Worm (Caenorhabditis elegans) whole organism, L1 larva: ENCODE measurements around the gene mua-3.

ENCODE experiments used
- ama-1 ChIP-seq: fragments of 150-350 bp; optimal IDR thresholded peaks from 2 replicates; lab custom pipeline; 2014
- blmp-1 ChIP-seq: fragments of 150-350 bp; optimal IDR thresholded peaks from 2 replicates; lab custom pipeline; 2014; ENCODE audit warnings: missing biosample characterization, missing genetic modification characterization
- ceh-8 ChIP-seq: fragments of 200-800 bp; sonication (Bioruptor generic); optimal IDR thresholded peaks from 2 replicates; lab custom pipeline; 2018; ENCODE audit warnings: mild to moderate bottlenecking, missing genetic modification characterization, moderate library complexity, missing compliant biosample characterization
- ceh-90 ChIP-seq: sonication (generic microtip); optimal IDR thresholded peaks from 2 replicates; lab custom pipeline; 2016; ENCODE audit warnings: missing genetic modification characterization, missing compliant biosample characterization
- ces-1 ChIP-seq: fragments of 150-350 bp; optimal IDR thresholded peaks from 2 replicates; lab custom pipeline; 2014; ENCODE audit warnings: missing biosample characterization, missing genetic modification reagents, missing genetic modification characterization
- efl-1 ChIP-seq, 4 experiments: fragments of 150-350 bp; optimal IDR thresholded peaks in 3 of 4; peaks in 1 of 4; 1 replicate in 1 of 4; 2 replicates in 3 of 4; lab custom pipeline; 2014; ENCODE audit warnings: missing biosample characterization in 2 of 4, missing genetic modification characterization in 2 of 4, missing genetic modification reagents in 2 of 4
- efl-3 ChIP-seq: fragments of 200-800 bp; sonication (Bioruptor generic); optimal IDR thresholded peaks from 2 replicates; lab custom pipeline; 2018; ENCODE audit warnings: mild to moderate bottlenecking, missing genetic modification characterization, missing compliant biosample characterization
- elt-2 ChIP-seq: sonication (generic microtip); optimal IDR thresholded peaks from 2 replicates; lab custom pipeline; 2016; ENCODE audit warnings: missing genetic modification characterization, mild to moderate bottlenecking, inconsistent platforms, missing compliant biosample characterization, missing genetic modification reagents
- elt-3 ChIP-seq, 6 experiments: fragments of 150-350 bp in 1 of 6; sonication (generic microtip); optimal IDR thresholded peaks; 2 replicates each; lab custom pipeline; 2017 to 2018; ENCODE audit warnings: missing biosample characterization in 6 of 6, missing genetic modification characterization in 6 of 6, inconsistent platforms in 1 of 6
- fkh-10 ChIP-seq: sonication (generic microtip); optimal IDR thresholded peaks from 2 replicates; lab custom pipeline; 2017; ENCODE audit warnings: missing biosample characterization, missing genetic modification reagents, missing genetic modification characterization
- fkh-8 ChIP-seq: sonication (generic microtip); optimal IDR thresholded peaks from 2 replicates; lab custom pipeline; 2016; ENCODE audit warnings: mild to moderate bottlenecking, missing genetic modification characterization, missing compliant biosample characterization
- fos-1 ChIP-seq: fragments of 150-350 bp; optimal IDR thresholded peaks from 2 replicates; lab custom pipeline; 2014; ENCODE audit warnings: missing biosample characterization, missing genetic modification characterization
- hpl-2 ChIP-seq: fragments of 150-350 bp; optimal IDR thresholded peaks from 2 replicates; lab custom pipeline; 2014; ENCODE audit warnings: missing biosample characterization, missing genetic modification reagents, missing genetic modification characterization
- isw-1 ChIP-seq: fragments of 200-800 bp; sonication (Bioruptor generic); IDR thresholded peaks from 2 replicates; pipeline ENCODE4 v1.3.6; 2022; ENCODE audit warnings: missing genetic modification characterization, missing compliant biosample characterization
- lin-15B ChIP-seq: fragments of 150-350 bp; sonication (generic microtip); optimal IDR thresholded peaks from 3 replicates; lab custom pipeline; 2014; ENCODE audit warnings: missing biosample characterization, missing genetic modification characterization
- mdl-1 ChIP-seq, 2 experiments: fragments of 150-350 bp; optimal IDR thresholded peaks; 2 replicates each; lab custom pipeline; 2014 to 2017; ENCODE audit warnings: missing biosample characterization in 2 of 2, missing genetic modification characterization in 2 of 2, inconsistent platforms in 1 of 2
- nhr-11 ChIP-seq: fragments of 150-350 bp; optimal IDR thresholded peaks from 2 replicates; lab custom pipeline; 2014; ENCODE audit warnings: missing biosample characterization, missing genetic modification characterization
- nhr-12 ChIP-seq: sonication (generic microtip); optimal IDR thresholded peaks from 2 replicates; lab custom pipeline; 2017; ENCODE audit warnings: missing biosample characterization, missing genetic modification characterization
- nhr-71 ChIP-seq: sonication (generic microtip); optimal IDR thresholded peaks from 2 replicates; lab custom pipeline; 2016; ENCODE audit warnings: mild to moderate bottlenecking, missing genetic modification characterization, moderate library complexity, missing compliant biosample characterization
- nhr-76 ChIP-seq: sonication (generic microtip); optimal IDR thresholded peaks from 2 replicates; lab custom pipeline; 2017; ENCODE audit warnings: missing biosample characterization, missing genetic modification characterization
- nhr-77 ChIP-seq: fragments of 150-350 bp; optimal IDR thresholded peaks from 2 replicates; lab custom pipeline; 2014; ENCODE audit warnings: missing biosample characterization, missing genetic modification characterization
- nhr-84 ChIP-seq: sonication (generic microtip); optimal IDR thresholded peaks from 2 replicates; lab custom pipeline; 2017; ENCODE audit warnings: missing biosample characterization, missing genetic modification characterization
- nhr-90 ChIP-seq: sonication (generic microtip); optimal IDR thresholded peaks from 2 replicates; lab custom pipeline; 2016; ENCODE audit warnings: mild to moderate bottlenecking, missing genetic modification characterization, missing compliant biosample characterization; ENCODE audit not compliant: poor library complexity
- pqm-1 ChIP-seq: sonication (generic microtip); optimal IDR thresholded peaks from 3 replicates; lab custom pipeline; 2017; ENCODE audit warnings: missing biosample characterization, missing genetic modification characterization
- skn-1 ChIP-seq: fragments of 150-350 bp; optimal IDR thresholded peaks from 2 replicates; lab custom pipeline; 2014; ENCODE audit warnings: missing biosample characterization, missing genetic modification characterization
- snpc-4 ChIP-seq: fragments of 150-350 bp; optimal IDR thresholded peaks from 2 replicates; lab custom pipeline; 2014; ENCODE audit warnings: missing biosample characterization, missing genetic modification characterization
- sox-4 ChIP-seq: sonication (generic microtip); optimal IDR thresholded peaks from 2 replicates; lab custom pipeline; 2016; ENCODE audit warnings: missing genetic modification characterization, missing compliant biosample characterization
- sptf-1 ChIP-seq: fragments of 150-350 bp; optimal IDR thresholded peaks from 2 replicates; lab custom pipeline; 2014; ENCODE audit warnings: missing biosample characterization, missing genetic modification characterization
- tlp-1 ChIP-seq: fragments of 150-350 bp; optimal IDR thresholded peaks from 2 replicates; lab custom pipeline; 2014; ENCODE audit warnings: missing biosample characterization, missing genetic modification characterization
- unc-86 ChIP-seq: sonication (generic microtip); optimal IDR thresholded peaks from 2 replicates; lab custom pipeline; 2016; ENCODE audit warnings: missing genetic modification characterization, missing compliant biosample characterization
- vab-15 ChIP-seq: sonication (generic microtip); optimal IDR thresholded peaks from 2 replicates; lab custom pipeline; 2017; ENCODE audit warnings: missing genotype, mild to moderate bottlenecking, missing genetic modification characterization, missing compliant biosample characterization
- xbp-1 ChIP-seq: sonication (generic microtip); optimal IDR thresholded peaks from 2 replicates; lab custom pipeline; 2016; ENCODE audit warnings: missing genetic modification characterization, missing compliant biosample characterization
- zip-4 ChIP-seq: fragments of 200-800 bp; sonication (Bioruptor generic); optimal IDR thresholded peaks from 2 replicates; lab custom pipeline; 2018; ENCODE audit warnings: mild to moderate bottlenecking, missing genetic modification characterization, moderate library complexity, missing compliant biosample characterization

mua-3 gene

ce11 chrIII:10202894-10203871, 42.7 kb downstream of the mua-3 start, which contains the start of gene chc-1 (continued):
- TF ChIP-seq mdl-1 (tag; optimal IDR thresholded peaks at IDR 0.05; lab: Kevin White, UChicago) (peak in 1 of 2 experiments; percentile 18), efl-3 (GFP tag; lab: Kevin White, UChicago) (no peak), nhr-76 (tag; lab: Kevin White, UChicago) (no peak), nhr-12 (tag; lab: Kevin White, UChicago) (no peak), nhr-77 (tag; lab: Kevin White, UChicago) (no peak), nhr-84 (tag; lab: Kevin White, UChicago) (no peak), snpc-4 (tag; lab: Kevin White, UChicago) (no peak), skn-1 (peak; percentile 12), nhr-71 (tag; lab: Kevin White, UChicago) (peak; percentile 17), vab-15 (tag; lab: Kevin White, UChicago) (peak; percentile 2), ceh-90 (no peak), sptf-1 (tag; lab: Kevin White, UChicago) (no peak)

- no peak for TF ChIP-seq sptf-1 (tag; lab: Kevin White, UChicago)
- TF ChIP-seq efl-1 (optimal IDR thresholded peaks at IDR 0.05; lab: Kevin White, UChicago), result no peak
- TF ChIP-seq efl-1 (GFP tag; optimal IDR thresholded peaks at IDR 0.05 in 1 of 2; lab: Kevin White, UChicago), result peak in 1 of 2 experiments; percentile 82
These were observed 45.9 kb downstream of the mua-3 start for ce11 chrIII:10206352-10206751.

ce11 chrIII:10209703-10210102, 49.2 kb downstream of the mua-3 start, which contains the start of gene T20G5.9:
TSS of gene T20G5.9 (plus strand) at chrIII:10209840.
- TF ChIP-seq ama-1 (lab: Kevin White, UChicago) (peak; percentile 19), fkh-8 (tag; lab: Kevin White, UChicago) (no peak), unc-86 (tag; lab: Kevin White, UChicago) (no peak), isw-1 (no peak), elt-2 (tag; lab: Kevin White, UChicago) (no peak), nhr-11 (tag; lab: Kevin White, UChicago) (no peak)
- TF ChIP-seq, all 84 proteins: peak for 1

- no peak for TF ChIP-seq nhr-84 (tag; lab: Kevin White, UChicago)
- TF ChIP-seq sox-4 (tag; lab: Kevin White, UChicago), result no peak
- no peak for TF ChIP-seq pqm-1 (tag; lab: Kevin White, UChicago)
- no peak for TF ChIP-seq xbp-1
- no peak for TF ChIP-seq ceh-8 (GFP tag; lab: Kevin White, UChicago)
- TF ChIP-seq mdl-1 (tag; optimal IDR thresholded peaks at IDR 0.05; lab: Kevin White, UChicago), result no peak
- TF ChIP-seq blmp-1 (tag; lab: Kevin White, UChicago), result no peak
- TF ChIP-seq lin-15B (tag; lab: Kevin White, UChicago), result no peak
- TF ChIP-seq nhr-90 (tag; lab: Kevin White, UChicago), result no peak
- no peak for TF ChIP-seq zip-4 (GFP tag; lab: Kevin White, UChicago)
- TF ChIP-seq fos-1 (tag; lab: Kevin White, UChicago), result no peak
- TF ChIP-seq fkh-10 (GFP tag; lab: Kevin White, UChicago), result no peak
- TF ChIP-seq tlp-1 (tag; lab: Kevin White, UChicago), result no peak
- TF ChIP-seq elt-3 (tag; optimal IDR thresholded peaks at IDR 0.05; lab: Kevin White, UChicago), result no peak
- TF ChIP-seq hpl-2 (GFP tag; lab: Kevin White, UChicago), result no peak
- no peak for TF ChIP-seq ces-1 (GFP tag; lab: Kevin White, UChicago)
These were observed 51.5 kb downstream of the mua-3 start, which contains the start of the genes blos-1 and best-18 for ce11 chrIII:10211889-10212494. TSS of gene blos-1 (minus strand) at chrIII:10211946. TSS of gene best-18 (plus strand) at chrIII:10212396.
